Worm (Caenorhabditis elegans) whole organism, midembryonic: ENCODE data around the gene dao-2.

Source experiments
- T22C8.4 ChIP-seq: fragments of 200-800 bp; sonication (Bioruptor generic); IDR thresholded peaks from 2 replicates; pipeline ENCODE4 v1.3.6; 2022; ENCODE audit warnings: missing genetic modification characterization, missing compliant biosample characterization
- cog-1 ChIP-seq: sonication (generic microtip); optimal IDR thresholded peaks from 2 replicates; lab custom pipeline; 2016; ENCODE audit warnings: missing genetic modification characterization, missing compliant biosample characterization
- flt-1 ChIP-seq: fragments of 200-800 bp; sonication (Bioruptor generic); IDR thresholded peaks from 2 replicates; pipeline ENCODE4 v1.3.6; 2022; ENCODE audit warnings: missing genetic modification characterization, missing compliant biosample characterization
- med-1 ChIP-seq: sonication (generic microtip); optimal IDR thresholded peaks from 2 replicates; lab custom pipeline; 2017; ENCODE audit warnings: missing genetic modification characterization, mild to moderate bottlenecking, missing compliant biosample characterization, antibody characterized with exemption, missing genetic modification reagents; ENCODE audit not compliant: insufficient read depth
- tab-1 ChIP-seq: fragments of 200-800 bp; sonication (Bioruptor generic); IDR thresholded peaks from 2 replicates; pipeline ENCODE4 v1.3.6; 2022; ENCODE audit warnings: missing genetic modification characterization, missing compliant biosample characterization
- ztf-23 ChIP-seq: fragments of 200-800 bp; sonication (Bioruptor generic); IDR thresholded peaks from 2 replicates; pipeline ENCODE4 v1.3.6; 2022; ENCODE audit warnings: missing genetic modification reagents, missing genetic modification characterization, missing compliant biosample characterization

ce11 chrII:4557487-4557886 is 5.3 kb upstream of the dao-2 start, which contains the start of gene M03A1.3:
- TF ChIP-seq T22C8.4 = no peak
- TF ChIP-seq med-1 = no peak
- no peak for TF ChIP-seq flt-1 (GFP tag; lab: Robert Waterston, UW)
- TF ChIP-seq ztf-23 (GFP tag; lab: Robert Waterston, UW) = no peak
- no peak for TF ChIP-seq cog-1 (tag; lab: Kevin White, UChicago)
- TF ChIP-seq tab-1 (GFP tag; lab: Robert Waterston, UW) = no peak
